Fruit fly (Drosophila melanogaster): ENCODE results near the gene CG1958.

CG1958 gene

DNA sequence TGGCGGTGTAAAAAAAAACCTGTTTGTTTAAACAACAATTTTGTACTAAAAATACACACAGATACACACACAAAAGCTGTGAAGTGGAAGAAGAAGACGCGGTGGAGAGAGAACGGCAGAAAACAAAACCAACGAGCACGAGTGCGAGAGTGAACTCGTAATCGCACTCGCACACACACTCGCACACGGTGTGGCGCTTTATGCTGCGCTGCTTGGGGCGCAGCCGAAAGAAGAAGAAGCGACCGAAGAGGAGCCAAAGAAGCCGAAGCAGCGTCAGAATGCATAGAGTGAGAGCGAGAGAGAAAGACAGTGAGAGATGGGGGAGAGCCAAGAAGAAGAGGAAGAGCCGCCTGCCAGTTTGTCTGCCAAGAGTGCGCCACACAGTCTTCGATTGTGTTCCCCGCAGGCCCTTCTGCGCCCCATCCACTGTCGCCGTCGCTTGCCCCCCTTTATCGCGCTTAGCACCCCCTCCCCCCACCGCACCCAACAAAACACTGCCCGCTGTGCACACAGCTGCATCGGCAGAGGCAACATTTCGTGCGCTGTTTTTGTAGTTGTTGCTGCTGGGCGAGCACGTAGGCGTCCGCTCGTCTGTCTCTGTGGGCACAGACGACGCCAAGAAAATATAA lies 34.1 kb downstream of the CG1958 start (continued):
- TF ChIP-seq bsh (GFP tag; optimal IDR thresholded peaks at IDR 0.05) (no peak), CG17829 (tag; optimal IDR thresholded peaks at IDR 0.05) (no peak), CG14014 (GFP tag; IDR thresholded peaks at IDR 0.05) (no peak), Xbp1 (GFP tag; optimal IDR thresholded peaks at IDR 0.05) (no peak), gem (tag; optimal IDR thresholded peaks at IDR 0.05) (no peak), CG18476 (GFP tag; optimal IDR thresholded peaks at IDR 0.05) (no peak), Sox100B (GFP tag; optimal IDR thresholded peaks at IDR 0.05) (no peak), CG18599 (GFP tag; optimal IDR thresholded peaks at IDR 0.05) (peak; percentile 31), ATbp (GFP tag; optimal IDR thresholded peaks at IDR 0.05) (no peak), Dref (GFP tag; IDR thresholded peaks at IDR 0.05) (no peak), stwl (tag; optimal IDR thresholded peaks at IDR 0.05) (no peak), abd-A (tag; optimal IDR thresholded peaks at IDR 0.05) (peak; percentile 40), CG10565 (GFP tag; optimal IDR thresholded peaks at IDR 0.05) (no peak), CG6654 (GFP tag; optimal IDR thresholded peaks at IDR 0.05) (no peak), dysf (GFP tag; IDR thresholded peaks at IDR 0.05) (no peak), CG10147 (GFP tag; optimal IDR thresholded peaks at IDR 0.05) (no peak), Gsc (GFP tag; IDR thresholded peaks at IDR 0.05) (no peak), CG14965 (GFP tag; optimal IDR thresholded peaks at IDR 0.05; ENCODE audit: borderline replicate concordance) (no peak), wor (GFP tag; IDR thresholded peaks at IDR 0.05) (no peak), Oli (tag; optimal IDR thresholded peaks at IDR 0.05) (no peak), CG3838 (GFP tag; optimal IDR thresholded peaks at IDR 0.05) (no peak), caup (GFP tag; optimal IDR thresholded peaks at IDR 0.05; ENCODE audit: severe bottlenecking) (no peak), CG32532 (GFP tag; IDR thresholded peaks at IDR 0.05) (no peak), CG14667 (GFP tag; IDR thresholded peaks at IDR 0.05) (no peak), stc (GFP tag; IDR thresholded peaks at IDR 0.05) (no peak), CG7963 (GFP tag; IDR thresholded peaks at IDR 0.05; ENCODE audit: partially characterized antibody) (no peak), CG7745 (tag; optimal IDR thresholded peaks at IDR 0.05) (no peak), CG10979 (tag; optimal IDR thresholded peaks at IDR 0.05) (no peak), salm (tag; optimal IDR thresholded peaks at IDR 0.05) (no peak), Max (GFP tag; optimal IDR thresholded peaks at IDR 0.05) (no peak), chn (GFP tag; optimal IDR thresholded peaks at IDR 0.05) (no peak), Poxn (GFP tag; IDR thresholded peaks at IDR 0.05) (no peak), tap (tag; optimal IDR thresholded peaks at IDR 0.05) (no peak), slp2 (GFP tag; optimal IDR thresholded peaks at IDR 0.05) (no peak), HHEX (GFP tag; optimal IDR thresholded peaks at IDR 0.05) (no peak), CG2116 (GFP tag; optimal IDR thresholded peaks at IDR 0.05) (no peak), CG7271 (tag; optimal IDR thresholded peaks at IDR 0.05) (no peak), CkIIα-i1 (GFP tag; IDR thresholded peaks at IDR 0.05) (no peak), oc (tag; optimal IDR thresholded peaks at IDR 0.05) (no peak), Rx (GFP tag; IDR thresholded peaks at IDR 0.05) (no peak), CG9437 (GFP tag; optimal IDR thresholded peaks at IDR 0.05) (no peak), CG12942 (GFP tag; optimal IDR thresholded peaks at IDR 0.05) (no peak), dm (GFP tag; optimal IDR thresholded peaks at IDR 0.05) (no peak), so (GFP tag; IDR thresholded peaks at IDR 0.05) (no peak), Ets97D (GFP tag; optimal IDR thresholded peaks at IDR 0.05) (no peak), grau (tag; optimal IDR thresholded peaks at IDR 0.05) (no peak), bbx (GFP tag; IDR thresholded peaks at IDR 0.05; ENCODE audit: partially characterized antibody) (peak; percentile 14; the same call in 1 of the 2 replicates), CG8388 (GFP tag; optimal IDR thresholded peaks at IDR 0.05) (no peak), ken (GFP tag; IDR thresholded peaks at IDR 0.05) (no peak), sug (tag; optimal IDR thresholded peaks at IDR 0.05) (peak; percentile 73)

All from whole organism, embryonic.